Fruit fly (Drosophila melanogaster) whole organism: Measurements from ENCODE around the gene sturkopf.

Experiments used
- CG8478 ChIP-seq: fragments of >200 bp; optimal IDR thresholded peaks from 2 replicates; lab custom pipeline; 2018; ENCODE audit warnings: inconsistent platforms
- EcR ChIP-seq, 2 experiments: fragments of >200 bp; optimal IDR thresholded peaks; 2 replicates each; lab custom pipeline; 2017; ENCODE audit warnings: missing biosample characterization in 2 of 2, missing genetic modification characterization in 2 of 2, missing genetic modification reagents in 2 of 2

dm6 chr3L:1275767-1276166 is 37.4 kb downstream of the sturkopf start, which contains the start of gene CG32333:
- no peak for TF ChIP-seq EcR (GFP tag; optimal IDR thresholded peaks at IDR 0.05; lab: Kevin White, UChicago)
- no peak for TF ChIP-seq CG8478 (lab: Kevin White, UChicago)
